Fruit fly (Drosophila melanogaster): ENCODE data around the gene CG14374.

Gene CG14374

DNA sequence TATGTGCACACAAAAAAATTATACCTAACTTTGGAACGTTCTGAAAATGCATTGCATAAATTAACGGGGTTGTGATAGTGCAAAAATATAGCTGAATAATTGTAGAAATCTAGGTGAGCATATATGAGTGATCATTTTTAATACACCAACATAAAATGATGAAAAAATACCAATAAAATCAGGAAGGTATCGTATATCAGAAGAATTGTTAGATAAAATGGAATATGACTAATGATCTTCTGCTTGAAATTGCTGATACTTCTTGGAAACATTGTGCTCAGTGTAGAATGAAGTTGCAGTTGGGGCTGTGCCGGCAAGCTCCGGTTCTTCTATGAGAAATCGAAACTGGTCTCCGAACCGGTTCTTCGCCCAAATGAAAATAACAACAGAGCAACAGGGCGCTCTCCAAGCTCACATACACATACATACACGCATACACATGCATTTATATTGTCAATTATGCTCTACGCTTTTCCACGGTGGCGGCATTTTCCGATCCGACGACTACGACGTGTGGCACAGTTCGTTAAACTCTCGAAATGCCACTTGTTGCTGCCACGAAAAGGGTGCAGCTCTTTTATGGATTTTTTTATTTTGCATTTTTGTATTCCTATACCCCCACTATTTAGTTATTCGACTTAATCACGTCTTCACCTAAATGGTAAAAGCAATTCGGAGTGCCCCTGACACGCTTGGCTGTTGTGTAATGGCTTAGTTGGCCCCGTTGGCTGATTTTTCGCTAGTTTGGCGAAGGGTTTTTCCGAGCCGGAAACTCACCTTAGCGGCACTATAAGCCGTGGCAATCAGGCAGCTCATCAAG lies 4.2 kb upstream of the CG14374 start (continued):
- TF ChIP-seq D19A (tag; optimal IDR thresholded peaks at IDR 0.05) (peak; percentile 84), CG14667 (GFP tag; IDR thresholded peaks at IDR 0.05) (peak; percentile 79), CG6272 (GFP tag; IDR thresholded peaks at IDR 0.05) (peak; percentile 53), tna (GFP tag; IDR thresholded peaks at IDR 0.05; ENCODE audit: partially characterized antibody) (no peak), bcd (GFP tag; optimal IDR thresholded peaks at IDR 0.05) (peak; percentile 87), CG30431 (GFP tag; optimal IDR thresholded peaks at IDR 0.05) (peak; percentile 84), Sox100B (GFP tag; optimal IDR thresholded peaks at IDR 0.05) (peak; percentile 85), ttk (GFP tag; IDR thresholded peaks at IDR 0.05) (peak; percentile 83), cad (GFP tag; optimal IDR thresholded peaks at IDR 0.05) (no peak), salm (tag; optimal IDR thresholded peaks at IDR 0.05) (peak; percentile 77), CG2712 (tag; optimal IDR thresholded peaks at IDR 0.05) (peak; percentile 95), CG3847 (GFP tag; IDR thresholded peaks at IDR 0.05) (peak; percentile 78), CG13894 (tag; optimal IDR thresholded peaks at IDR 0.05) (no peak), E2f1 (GFP tag; IDR thresholded peaks at IDR 0.05) (peak; percentile 88), ash1 (GFP tag; optimal IDR thresholded peaks at IDR 0.05) (no peak), CG3163 (GFP tag; optimal IDR thresholded peaks at IDR 0.05) (peak; percentile 71), wor (GFP tag; IDR thresholded peaks at IDR 0.05) (peak; percentile 83), zen2 (GFP tag; IDR thresholded peaks at IDR 0.05; ENCODE audit: partially characterized antibody) (no peak), CG10267 (tag; optimal IDR thresholded peaks at IDR 0.05) (peak; percentile 84), lola (GFP tag; optimal IDR thresholded peaks at IDR 0.05) (peak in 1 of 3 experiments; percentile 94), dmrt99B (tag; optimal IDR thresholded peaks at IDR 0.05) (peak; percentile 96), dpn (GFP tag; optimal IDR thresholded peaks at IDR 0.05) (peak; percentile 90 to 92), CG10274 (GFP tag; optimal IDR thresholded peaks at IDR 0.05) (peak; percentile 77), CG7963 (GFP tag; IDR thresholded peaks at IDR 0.05; ENCODE audit: partially characterized antibody) (no peak), CG6175 (GFP tag; IDR thresholded peaks at IDR 0.05) (0 out of 3 replicates have a peak, but pooled peaks have one; percentile 32), ab (GFP tag; optimal IDR thresholded peaks at IDR 0.05) (peak; percentile 52), ftz-f1 (GFP tag; optimal IDR thresholded peaks at IDR 0.05) (no peak), CG11085 (GFP tag; IDR thresholded peaks at IDR 0.05) (no peak), CG17328 (GFP tag; IDR thresholded peaks at IDR 0.05) (peak; percentile 71), Deaf1 (tag; optimal IDR thresholded peaks at IDR 0.05) (peak; percentile 48), eyg (GFP tag; optimal IDR thresholded peaks at IDR 0.05) (peak; percentile 76), CG17385 (GFP tag; optimal IDR thresholded peaks at IDR 0.05) (peak; percentile 87), ERR (GFP tag; optimal IDR thresholded peaks at IDR 0.05) (peak; percentile 52), CG1647 (GFP tag; optimal IDR thresholded peaks at IDR 0.05) (peak; percentile 72), ase (GFP tag; IDR thresholded peaks at IDR 0.05) (peak; percentile 66), gcm (GFP tag; optimal IDR thresholded peaks at IDR 0.05) (peak; percentile 90), CG32767 (GFP tag; IDR thresholded peaks at IDR 0.05) (peak; percentile 86), ewg (GFP tag; optimal IDR thresholded peaks at IDR 0.05) (peak; percentile 84), ac (GFP tag; optimal IDR thresholded peaks at IDR 0.05) (peak; percentile 6), jing (GFP tag; optimal IDR thresholded peaks at IDR 0.05) (peak; percentile 77), CG34376 (GFP tag; optimal IDR thresholded peaks at IDR 0.05) (no peak), CG10321 (GFP tag; IDR thresholded peaks at IDR 0.05) (peak; percentile 56; the same call in 1 of the 2 replicates), Atf6 (GFP tag; IDR thresholded peaks at IDR 0.05) (peak; percentile 88), CG1233 (GFP tag; optimal IDR thresholded peaks at IDR 0.05) (peak; percentile 72), abd-A (tag; optimal IDR thresholded peaks at IDR 0.05) (no peak), Fer1 (GFP tag; optimal IDR thresholded peaks at IDR 0.05) (peak; percentile 82), CG12104 (GFP tag; optimal IDR thresholded peaks at IDR 0.05) (peak; percentile 69), CG8281 (tag; optimal IDR thresholded peaks at IDR 0.05) (peak; percentile 77), CG4282 (GFP tag; optimal IDR thresholded peaks at IDR 0.05) (peak; percentile 66)

All from whole organism, embryonic.